Worm (Caenorhabditis elegans): Measurements from ENCODE around the gene lys-6.

lys-6 gene

DNA sequence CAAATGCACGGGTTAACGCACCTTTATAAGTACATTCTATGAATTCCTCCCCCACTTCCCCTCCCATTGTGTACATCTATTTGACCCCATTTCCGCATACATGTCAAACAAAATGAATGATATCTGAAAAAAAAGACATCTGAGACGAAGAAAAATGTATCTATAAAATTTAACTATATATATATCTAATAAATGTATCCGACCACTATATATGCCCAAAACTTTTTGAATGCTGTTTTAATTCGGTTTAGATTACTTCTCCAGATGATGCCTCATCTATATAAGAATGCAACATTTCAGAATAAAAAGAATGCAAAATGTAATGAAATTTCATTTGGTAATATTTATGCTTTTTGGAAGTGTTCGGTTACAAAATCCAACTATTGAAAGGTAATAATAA, 49.3 kb downstream of the lys-6 start, which contains the start of gene rib-1:
TSS of gene rib-1 (plus strand) at position 301 of the 400 bp plus-strand sequence.
- TF ChIP-seq pros-1 (tag; optimal IDR thresholded peaks at IDR 0.05) (no peak), unc-86 (tag; optimal IDR thresholded peaks at IDR 0.05) (no peak), T23F11.4 (GFP tag; optimal IDR thresholded peaks at IDR 0.05) (no peak), ceh-45 (GFP tag; IDR thresholded peaks at IDR 0.05) (no peak), eyg-1 (tag; optimal IDR thresholded peaks at IDR 0.05) (no peak), ceh-30 (tag; optimal IDR thresholded peaks at IDR 0.05) (no peak), sox-4 (tag; optimal IDR thresholded peaks at IDR 0.05) (no peak), hlh-30 (tag; optimal IDR thresholded peaks at IDR 0.05; ENCODE audit: insufficient read depth) (no peak), npax-4 (tag; optimal IDR thresholded peaks at IDR 0.05) (no peak), unc-55 (GFP tag; optimal IDR thresholded peaks at IDR 0.05) (no peak), pqm-1 (tag; optimal IDR thresholded peaks at IDR 0.05) (no peak), ceh-48 (tag; optimal IDR thresholded peaks at IDR 0.05) (no peak), tbx-2 (tag; optimal IDR thresholded peaks at IDR 0.05) (no peak), sox-2 (GFP tag; IDR thresholded peaks at IDR 0.05) (no peak), C08G9.2 (tag; optimal IDR thresholded peaks at IDR 0.05) (no peak), ceh-18 (tag; optimal IDR thresholded peaks at IDR 0.05) (no peak), tbx-7 (tag; optimal IDR thresholded peaks at IDR 0.05) (no peak)
